Fruit fly (Drosophila melanogaster): Measurements from ENCODE around the gene CG31231.

CG31231 gene

dm6 chr3R:18658945-18659642 lies 6.1 kb upstream of the CG31231 start, which contains the start of the genes CG31224 and CstF64:
TSS of gene CG31224 (minus strand) at chr3R:18659309.
TSS of gene CstF64 (plus strand) at chr3R:18659618.
- TF ChIP-seq usp (GFP tag; optimal IDR thresholded peaks at IDR 0.05) (no peak), pan (optimal IDR thresholded peaks at IDR 0.05) (no peak), EcR (GFP tag; optimal IDR thresholded peaks at IDR 0.05) (no peak), Dll (optimal IDR thresholded peaks at IDR 0.05) (no peak), CG8478 (optimal IDR thresholded peaks at IDR 0.05) (no peak), psq (optimal IDR thresholded peaks at IDR 0.05) (no peak)

DNA sequence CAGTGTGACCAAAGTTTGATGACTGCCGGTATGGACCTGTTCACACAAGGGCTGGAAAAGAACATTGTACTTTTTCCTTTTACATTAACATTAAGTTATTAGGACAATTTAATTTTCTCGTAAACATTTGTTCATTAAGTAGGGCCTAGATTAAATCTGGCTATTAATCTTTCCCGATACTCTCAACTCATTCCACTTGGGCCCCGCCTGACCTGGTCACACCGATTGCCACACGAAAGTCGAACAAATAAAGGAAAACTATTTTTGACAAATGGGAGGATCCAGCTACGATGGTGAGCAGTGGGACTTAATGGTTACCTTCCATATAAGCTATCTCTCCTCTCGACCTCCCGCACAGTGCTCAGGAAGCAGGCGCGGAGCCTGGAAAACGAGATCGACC lies 1.6 kb upstream of the CG31231 start, which contains the start of the genes Cpsf73 and Gos28:
Cpsf73 (minus strand) TSS at position 28 of the 400 bp plus-strand sequence.
Gos28 (plus strand) TSS at position 214 of the 400 bp plus-strand sequence.
- TF ChIP-seq Dll (optimal IDR thresholded peaks at IDR 0.05), result no peak
- TF ChIP-seq usp (GFP tag; optimal IDR thresholded peaks at IDR 0.05), result no peak
- no peak for TF ChIP-seq psq (optimal IDR thresholded peaks at IDR 0.05)
- TF ChIP-seq pan (optimal IDR thresholded peaks at IDR 0.05), result no peak
- no peak for TF ChIP-seq CG8478 (optimal IDR thresholded peaks at IDR 0.05)
- no peak for TF ChIP-seq EcR (GFP tag; optimal IDR thresholded peaks at IDR 0.05)

DNA sequence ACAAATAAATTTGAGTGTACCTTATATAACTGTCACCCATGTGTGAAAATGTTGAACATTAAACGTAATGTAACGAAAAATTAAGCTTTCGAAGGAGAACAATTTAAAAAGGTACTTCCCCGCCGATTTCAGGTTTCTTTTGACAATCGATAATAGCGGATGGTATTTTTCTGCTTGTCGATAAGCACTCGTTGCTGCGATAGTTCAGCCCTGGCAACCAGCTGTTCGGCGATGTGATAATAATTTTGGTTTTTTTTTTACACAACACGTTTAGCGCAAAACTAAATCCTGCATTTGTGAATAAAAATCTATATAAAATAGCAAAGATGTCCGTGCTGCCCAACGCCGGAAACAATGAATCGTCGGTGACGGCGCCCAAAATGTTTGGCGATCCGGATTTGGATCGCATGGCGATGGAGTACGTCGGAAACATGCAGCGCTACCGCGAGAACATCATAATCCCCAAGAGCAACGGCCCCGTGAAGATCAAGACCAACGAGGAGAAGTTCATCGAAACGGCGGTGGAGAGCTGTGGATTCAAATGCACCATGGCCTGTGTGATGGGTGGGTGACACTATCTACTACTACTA lies 2.6 kb downstream of the CG31231 start, which contains the start of gene CG31229:
CG31229 (plus strand) TSS at position 194 of the 590 bp plus-strand sequence.
- TF ChIP-seq pan (optimal IDR thresholded peaks at IDR 0.05) (no peak), usp (GFP tag; optimal IDR thresholded peaks at IDR 0.05) (no peak), Dll (optimal IDR thresholded peaks at IDR 0.05) (no peak), CG8478 (optimal IDR thresholded peaks at IDR 0.05) (no peak), psq (optimal IDR thresholded peaks at IDR 0.05) (no peak)

- TF ChIP-seq usp (GFP tag; optimal IDR thresholded peaks at IDR 0.05) (no peak), CG8478 (optimal IDR thresholded peaks at IDR 0.05) (no peak), pan (optimal IDR thresholded peaks at IDR 0.05) (no peak), EcR (GFP tag; optimal IDR thresholded peaks at IDR 0.05) (no peak), psq (optimal IDR thresholded peaks at IDR 0.05) (no peak), Dll (optimal IDR thresholded peaks at IDR 0.05) (no peak)
Observed at dm6 chr3R:18669152-18669551, 4.0 kb downstream of the CG31231 start, which contains the start of gene CG7702. TSS of gene CG7702 (plus strand) at chr3R:18669390.

- no peak for TF ChIP-seq psq (optimal IDR thresholded peaks at IDR 0.05)
- TF ChIP-seq EcR (GFP tag; optimal IDR thresholded peaks at IDR 0.05), result no peak
- TF ChIP-seq CG8478 (optimal IDR thresholded peaks at IDR 0.05), result no peak
- no peak for TF ChIP-seq pan (optimal IDR thresholded peaks at IDR 0.05)
- TF ChIP-seq usp (GFP tag; optimal IDR thresholded peaks at IDR 0.05), result no peak
- no peak for TF ChIP-seq Dll (optimal IDR thresholded peaks at IDR 0.05)
Observed at dm6 chr3R:18669812-18670211, 4.7 kb downstream of the CG31231 start.

dm6 chr3R:18670441-18671111 lies 5.4 kb downstream of the CG31231 start:
- TF ChIP-seq EcR (GFP tag; optimal IDR thresholded peaks at IDR 0.05) (no peak), CG8478 (optimal IDR thresholded peaks at IDR 0.05) (no peak), usp (GFP tag; optimal IDR thresholded peaks at IDR 0.05) (no peak), Dll (optimal IDR thresholded peaks at IDR 0.05) (no peak), psq (optimal IDR thresholded peaks at IDR 0.05) (no peak), pan (optimal IDR thresholded peaks at IDR 0.05) (no peak)

- TF ChIP-seq usp (GFP tag; optimal IDR thresholded peaks at IDR 0.05), result no peak
- no peak for TF ChIP-seq Dll (optimal IDR thresholded peaks at IDR 0.05)
- no peak for TF ChIP-seq pan (optimal IDR thresholded peaks at IDR 0.05)
- TF ChIP-seq CG8478 (optimal IDR thresholded peaks at IDR 0.05), result no peak
- TF ChIP-seq psq (optimal IDR thresholded peaks at IDR 0.05), result no peak
- no peak for TF ChIP-seq EcR (GFP tag; optimal IDR thresholded peaks at IDR 0.05)
Observed at dm6 chr3R:18671112-18671729, 6.1 kb downstream of the CG31231 start, which contains the start of gene CG31230. TSS of gene CG31230 (plus strand) at chr3R:18671679.

DNA sequence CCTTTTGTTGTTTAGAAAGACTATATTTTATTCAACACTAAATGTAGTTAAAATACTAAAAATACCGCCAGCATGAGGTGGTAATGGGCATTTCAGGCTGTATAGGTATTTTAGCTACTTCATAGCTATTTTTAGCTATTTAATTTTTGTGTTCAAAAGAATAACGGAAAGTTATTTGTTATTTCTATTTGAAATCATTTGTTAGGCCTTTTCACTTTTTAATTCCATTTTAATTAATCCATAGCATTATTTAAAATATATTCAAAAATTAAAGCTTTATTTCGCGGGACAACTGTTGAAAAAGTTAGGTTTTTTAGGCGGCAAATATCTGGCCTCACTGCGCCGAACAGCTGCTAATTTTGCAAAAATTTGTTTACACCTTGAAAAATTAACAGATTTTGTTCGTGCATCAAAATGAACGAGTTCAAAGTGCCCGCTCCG lies 12.4 kb downstream of the CG31231 start, which contains the start of the genes dind and CG7706:
dind (minus strand) TSS at position 40 of the 441 bp plus-strand sequence.
CG7706 (plus strand) TSS at position 319 of the 441 bp plus-strand sequence.
- TF ChIP-seq usp (GFP tag; optimal IDR thresholded peaks at IDR 0.05) (no peak), Dll (optimal IDR thresholded peaks at IDR 0.05) (no peak), pan (optimal IDR thresholded peaks at IDR 0.05) (no peak), EcR (GFP tag; optimal IDR thresholded peaks at IDR 0.05) (no peak), psq (optimal IDR thresholded peaks at IDR 0.05) (no peak), CG8478 (optimal IDR thresholded peaks at IDR 0.05) (no peak)

- no peak for TF ChIP-seq psq (optimal IDR thresholded peaks at IDR 0.05)
- TF ChIP-seq pan (optimal IDR thresholded peaks at IDR 0.05), result no peak
- TF ChIP-seq Dll (optimal IDR thresholded peaks at IDR 0.05), result no peak
- no peak for TF ChIP-seq usp (GFP tag; optimal IDR thresholded peaks at IDR 0.05)
- no peak for TF ChIP-seq EcR (GFP tag; optimal IDR thresholded peaks at IDR 0.05)
- no peak for TF ChIP-seq CG8478 (optimal IDR thresholded peaks at IDR 0.05)
Observed at dm6 chr3R:18680332-18680731, 15.2 kb downstream of the CG31231 start, which contains the start of the genes CG46318 and ChT. TSS of gene CG46318 (plus strand) at chr3R:18680604. TSS of gene ChT (plus strand) at chr3R:18680604.

DNA sequence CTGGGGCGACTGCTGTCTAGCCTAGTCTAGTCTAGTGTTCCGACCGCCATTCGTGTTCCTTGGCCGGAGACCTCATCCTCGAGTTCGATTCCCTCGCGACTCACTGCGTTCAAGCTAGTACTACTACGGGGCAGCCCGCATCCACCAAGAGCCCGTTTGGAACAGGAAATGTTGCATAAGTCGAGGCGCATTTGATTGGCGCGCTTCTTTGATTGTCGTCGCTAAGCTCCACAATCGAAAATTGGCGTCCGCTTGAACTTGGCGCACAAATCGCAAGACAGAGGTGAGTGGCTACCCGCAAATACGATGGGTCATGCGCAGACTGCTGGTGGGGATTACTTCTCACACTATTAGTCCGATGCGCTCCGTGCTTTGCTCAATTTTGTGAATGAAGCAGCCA lies 15.9 kb downstream of the CG31231 start:
- TF ChIP-seq CG8478 (optimal IDR thresholded peaks at IDR 0.05) (no peak), usp (GFP tag; optimal IDR thresholded peaks at IDR 0.05) (no peak), EcR (GFP tag; optimal IDR thresholded peaks at IDR 0.05) (no peak), pan (optimal IDR thresholded peaks at IDR 0.05) (no peak), psq (optimal IDR thresholded peaks at IDR 0.05) (no peak), Dll (optimal IDR thresholded peaks at IDR 0.05) (no peak)

- TF ChIP-seq psq (optimal IDR thresholded peaks at IDR 0.05), result no peak
- no peak for TF ChIP-seq Dll (optimal IDR thresholded peaks at IDR 0.05)
- TF ChIP-seq EcR (GFP tag; optimal IDR thresholded peaks at IDR 0.05), result no peak
- no peak for TF ChIP-seq CG8478 (optimal IDR thresholded peaks at IDR 0.05)
- TF ChIP-seq pan (optimal IDR thresholded peaks at IDR 0.05), result no peak
- TF ChIP-seq usp (GFP tag; optimal IDR thresholded peaks at IDR 0.05), result no peak
Observed at dm6 chr3R:18692619-18693018, 27.5 kb downstream of the CG31231 start, which contains the start of gene Muc91C. TSS of gene Muc91C (minus strand) at chr3R:18692719.
